Worm (Caenorhabditis elegans): ENCODE results near the gene snt-7.

ce11 chrX:15199052-15199451 lies at the start of gene snt-7:
- no peak for TF ChIP-seq W03F9.2 (tag; optimal IDR thresholded peaks at IDR 0.05)
- no peak for TF ChIP-seq him-1 (tag; optimal IDR thresholded peaks at IDR 0.05)
- TF ChIP-seq dao-5 (tag; optimal IDR thresholded peaks at IDR 0.05): no peak
